Worm (Caenorhabditis elegans) whole organism, L2 larva: ENCODE data around the gene T14G12.11.
A peak's percentile ranks its signal among the peaks of the same experiment; 100 is the strongest.

Experiments
- C34F6.9 ChIP-seq: fragments of 150-350 bp; optimal IDR thresholded peaks from 2 replicates; lab custom pipeline; 2014; ENCODE audit warnings: missing biosample characterization, missing genetic modification characterization
- F13H6.1 ChIP-seq: sonication (generic microtip); optimal IDR thresholded peaks from 2 replicates; lab custom pipeline; 2016; ENCODE audit warnings: missing genetic modification characterization, missing compliant biosample characterization
- Y55F3AM.14 ChIP-seq: fragments of 200-800 bp; sonication (Bioruptor generic); optimal IDR thresholded peaks from 2 replicates; lab custom pipeline; 2018; ENCODE audit warnings: mild to moderate bottlenecking, missing genetic modification characterization, missing compliant biosample characterization
- ZK546.5 ChIP-seq: sonication (generic microtip); optimal IDR thresholded peaks from 2 replicates; lab custom pipeline; 2017; ENCODE audit warnings: missing biosample characterization, missing genetic modification characterization
- alr-1 ChIP-seq: fragments of 150-350 bp; optimal IDR thresholded peaks from 2 replicates; lab custom pipeline; 2014; ENCODE audit warnings: missing biosample characterization, missing genetic modification characterization
- aly-2 ChIP-seq: fragments of 150-350 bp; optimal IDR thresholded peaks from 2 replicates; lab custom pipeline; 2014; ENCODE audit warnings: missing biosample characterization, missing genetic modification characterization
- ama-1 ChIP-seq: fragments of 150-350 bp; optimal IDR thresholded peaks from 2 replicates; lab custom pipeline; 2018; ENCODE audit warnings: inconsistent platforms
- ceh-82 ChIP-seq: fragments of 150-350 bp; optimal IDR thresholded peaks from 2 replicates; lab custom pipeline; 2014; ENCODE audit warnings: missing biosample characterization, missing genetic modification characterization
- crh-2 ChIP-seq: sonication (generic microtip); optimal IDR thresholded peaks from 2 replicates; lab custom pipeline; 2017; ENCODE audit warnings: missing biosample characterization, missing genetic modification characterization
- dmd-4 ChIP-seq: sonication (generic microtip); optimal IDR thresholded peaks from 2 replicates; lab custom pipeline; 2017; ENCODE audit warnings: missing biosample characterization, missing genetic modification characterization
- elt-1 ChIP-seq: fragments of 150-350 bp; optimal IDR thresholded peaks from 2 replicates; lab custom pipeline; 2014; ENCODE audit warnings: missing biosample characterization, missing genetic modification characterization
- elt-3 ChIP-seq: sonication (generic microtip); optimal IDR thresholded peaks from 2 replicates; lab custom pipeline; 2017; ENCODE audit warnings: missing biosample characterization, missing genetic modification characterization
- fos-1 ChIP-seq: fragments of 150-350 bp; optimal IDR thresholded peaks from 2 replicates; lab custom pipeline; 2014; ENCODE audit warnings: missing biosample characterization, missing genetic modification characterization
- gmeb-1 ChIP-seq: fragments of 150-350 bp; optimal IDR thresholded peaks from 2 replicates; lab custom pipeline; 2014; ENCODE audit warnings: missing biosample characterization, missing genetic modification characterization
- lin-13 ChIP-seq: fragments of 150-350 bp; optimal IDR thresholded peaks from 2 replicates; lab custom pipeline; 2014; ENCODE audit warnings: missing biosample characterization, missing genetic modification reagents, missing genetic modification characterization
- lin-39 ChIP-seq: fragments of 150-350 bp; optimal IDR thresholded peaks from 2 replicates; lab custom pipeline; 2014; ENCODE audit warnings: missing biosample characterization, missing genetic modification reagents, missing genetic modification characterization
- lsy-2 ChIP-seq, 2 experiments: fragments of 150-350 bp in 1 of 2; sonication (generic microtip) in 1 of 2; optimal IDR thresholded peaks; 2 replicates each; lab custom pipeline; 2014 to 2017; ENCODE audit warnings: missing biosample characterization in 2 of 2, missing genetic modification characterization in 2 of 2
- mab-5 ChIP-seq: fragments of 150-350 bp; optimal IDR thresholded peaks from 2 replicates; lab custom pipeline; 2014; ENCODE audit warnings: missing biosample characterization, missing genetic modification characterization
- mbf-1 ChIP-seq: sonication (generic microtip); optimal IDR thresholded peaks from 2 replicates; lab custom pipeline; 2017; ENCODE audit warnings: missing biosample characterization, missing genetic modification characterization
- mdl-1 ChIP-seq, 2 experiments: fragments of 150-350 bp in 1 of 2; sonication (generic microtip) in 1 of 2; optimal IDR thresholded peaks; 2 replicates each; lab custom pipeline; 2017; ENCODE audit warnings: missing biosample characterization in 2 of 2, missing genetic modification characterization in 2 of 2
- nhr-10 ChIP-seq: sonication (generic microtip); optimal IDR thresholded peaks from 2 replicates; lab custom pipeline; 2017; ENCODE audit warnings: missing biosample characterization, missing genetic modification characterization
- nhr-11 ChIP-seq: fragments of 150-350 bp; optimal IDR thresholded peaks from 2 replicates; lab custom pipeline; 2014; ENCODE audit warnings: missing biosample characterization, missing genetic modification characterization
- nhr-12 ChIP-seq: fragments of 150-350 bp; optimal IDR thresholded peaks from 2 replicates; lab custom pipeline; 2014; ENCODE audit warnings: missing biosample characterization, missing genetic modification characterization
- nhr-129 ChIP-seq: fragments of 150-350 bp; optimal IDR thresholded peaks from 2 replicates; lab custom pipeline; 2014; ENCODE audit warnings: missing biosample characterization, missing genetic modification characterization
- nhr-21 ChIP-seq: fragments of 150-350 bp; optimal IDR thresholded peaks from 2 replicates; lab custom pipeline; 2014; ENCODE audit warnings: missing biosample characterization, missing genetic modification characterization
- nhr-23 ChIP-seq: fragments of 150-350 bp; optimal IDR thresholded peaks from 2 replicates; lab custom pipeline; 2014; ENCODE audit warnings: missing biosample characterization, missing genetic modification reagents, missing genetic modification characterization
- nhr-25 ChIP-seq: fragments of 150-350 bp; sonication (generic microtip); optimal IDR thresholded peaks from 3 replicates; lab custom pipeline; 2014; ENCODE audit warnings: missing biosample characterization, missing genetic modification characterization
- nhr-6 ChIP-seq: fragments of 150-350 bp; optimal IDR thresholded peaks from 2 replicates; lab custom pipeline; 2014; ENCODE audit warnings: missing biosample characterization, missing genetic modification characterization
- peb-1 ChIP-seq: fragments of 150-350 bp; optimal IDR thresholded peaks from 2 replicates; lab custom pipeline; 2014; ENCODE audit warnings: missing biosample characterization, missing genetic modification characterization
- skn-1 ChIP-seq: sonication (generic microtip); optimal IDR thresholded peaks from 2 replicates; lab custom pipeline; 2017; ENCODE audit warnings: missing biosample characterization, missing genetic modification characterization
- sma-3 ChIP-seq: sonication (generic microtip); optimal IDR thresholded peaks from 2 replicates; lab custom pipeline; 2016; ENCODE audit warnings: missing genetic modification reagents, missing genetic modification characterization, missing compliant biosample characterization
- snpc-4 ChIP-seq: fragments of 150-350 bp; optimal IDR thresholded peaks from 2 replicates; lab custom pipeline; 2014; ENCODE audit warnings: missing biosample characterization, missing genetic modification characterization
- unc-39 ChIP-seq: fragments of 150-350 bp; optimal IDR thresholded peaks from 2 replicates; lab custom pipeline; 2014; ENCODE audit warnings: missing biosample characterization, missing genetic modification characterization
- unc-62 ChIP-seq: fragments of 150-350 bp; optimal IDR thresholded peaks from 2 replicates; lab custom pipeline; 2014; ENCODE audit warnings: missing biosample characterization, missing genetic modification reagents, missing genetic modification characterization
- zag-1 ChIP-seq: fragments of 150-350 bp; optimal IDR thresholded peaks from 2 replicates; lab custom pipeline; 2014; ENCODE audit warnings: missing biosample characterization, missing genetic modification characterization
- ztf-1 ChIP-seq: fragments of 200-800 bp; sonication (Bioruptor generic); conservative IDR thresholded peaks from 2 replicates; pipeline ENCODE4 v1.3.6; 2022; ENCODE audit warnings: missing genetic modification characterization, missing compliant biosample characterization
- ztf-11 ChIP-seq: sonication (generic microtip); optimal IDR thresholded peaks from 2 replicates; lab custom pipeline; 2017; ENCODE audit warnings: missing biosample characterization, missing genetic modification characterization
- ztf-4 ChIP-seq: fragments of 150-350 bp; optimal IDR thresholded peaks from 2 replicates; lab custom pipeline; 2014; ENCODE audit warnings: missing biosample characterization, missing genetic modification characterization

Gene T14G12.11

DNA sequence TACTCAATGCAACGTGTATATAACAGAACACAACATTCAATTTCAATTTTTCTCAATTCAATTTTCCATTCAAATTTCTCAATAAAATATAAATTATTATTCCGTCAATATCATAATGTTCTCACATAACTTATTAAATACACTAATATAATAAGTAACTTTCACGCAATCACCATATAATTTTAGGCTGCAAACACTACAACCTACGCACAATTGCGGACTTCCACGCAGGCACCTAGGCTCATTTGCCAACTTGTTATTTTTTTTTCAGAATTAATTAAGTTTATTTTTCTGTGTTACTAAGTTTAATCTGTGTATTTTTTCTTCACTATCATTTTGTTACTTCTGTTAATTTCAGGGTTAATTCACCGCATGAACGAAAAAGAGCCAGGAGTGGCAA is 10.1 kb upstream of the T14G12.11 start, which contains the start of gene F47B7.2 (continued):
- TF ChIP-seq Y55F3AM.14 (no peak), mdl-1 (tag; optimal IDR thresholded peaks at IDR 0.05; lab: Kevin White, UChicago) (no peak), peb-1 (no peak), C34F6.9 (tag; lab: Kevin White, UChicago) (peak; percentile 57), alr-1 (no peak), nhr-129 (no peak), nhr-25 (no peak), gmeb-1 (tag; lab: Kevin White, UChicago) (peak; percentile 38), ama-1 (lab: Kevin White, UChicago) (no peak), crh-2 (peak; percentile 17), ceh-82 (tag; lab: Kevin White, UChicago) (no peak), fos-1 (tag; lab: Kevin White, UChicago) (peak; percentile 13), unc-39 (tag; lab: Kevin White, UChicago) (no peak), elt-1 (tag; lab: Kevin White, UChicago) (no peak), nhr-6 (tag; lab: Kevin White, UChicago) (no peak), nhr-23 (tag; lab: Kevin White, UChicago) (no peak), unc-62 (GFP tag; lab: Kevin White, UChicago) (no peak), F13H6.1 (tag; lab: Kevin White, UChicago) (no peak)

DNA sequence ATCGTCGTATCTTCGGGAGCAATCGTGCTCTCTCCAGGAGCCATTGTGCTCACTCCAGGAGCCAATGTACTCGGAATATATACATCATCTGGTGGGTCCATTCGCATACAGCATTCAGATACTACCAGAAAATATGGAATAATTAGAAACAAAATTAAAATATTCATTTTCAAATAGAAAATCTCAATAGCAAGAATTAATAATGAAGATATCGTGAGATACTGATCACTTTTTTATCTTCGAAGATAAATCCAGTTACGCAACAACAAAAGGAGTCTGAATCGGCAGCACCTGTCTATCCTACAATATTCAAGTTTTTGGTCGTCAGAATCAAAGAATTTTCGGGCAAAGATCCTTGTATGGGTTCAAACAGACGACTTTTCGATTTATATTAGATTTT is 6.4 kb upstream of the T14G12.11 start, which contains the start of gene F47B7.5:
F47B7.5 (minus strand) TSS at position 101 of the 400 bp plus-strand sequence.
- TF ChIP-seq skn-1 (tag; lab: Kevin White, UChicago): no peak
- no peak for TF ChIP-seq nhr-10 (tag; lab: Kevin White, UChicago)
- TF ChIP-seq lin-39 (tag; lab: Kevin White, UChicago): no peak
- no peak for TF ChIP-seq crh-2
- no peak for TF ChIP-seq ama-1 (lab: Kevin White, UChicago)
- TF ChIP-seq nhr-129: no peak
- TF ChIP-seq mbf-1 (tag; lab: Kevin White, UChicago): no peak
- TF ChIP-seq F13H6.1 (tag; lab: Kevin White, UChicago): no peak
- TF ChIP-seq ztf-1: no peak
- TF ChIP-seq ceh-82 (tag; lab: Kevin White, UChicago): no peak
- no peak for TF ChIP-seq ztf-11 (tag; lab: Kevin White, UChicago)
- no peak for TF ChIP-seq lin-13 (GFP tag; lab: Kevin White, UChicago)
- no peak for TF ChIP-seq unc-62 (GFP tag; lab: Kevin White, UChicago)
- TF ChIP-seq alr-1: no peak
- TF ChIP-seq nhr-12 (tag; lab: Kevin White, UChicago): no peak
- TF ChIP-seq mab-5: no peak
- TF ChIP-seq gmeb-1 (tag; lab: Kevin White, UChicago): no peak
- no peak for TF ChIP-seq C34F6.9 (tag; lab: Kevin White, UChicago)
- no peak for TF ChIP-seq sma-3 (GFP tag; lab: Kevin White, UChicago)

DNA sequence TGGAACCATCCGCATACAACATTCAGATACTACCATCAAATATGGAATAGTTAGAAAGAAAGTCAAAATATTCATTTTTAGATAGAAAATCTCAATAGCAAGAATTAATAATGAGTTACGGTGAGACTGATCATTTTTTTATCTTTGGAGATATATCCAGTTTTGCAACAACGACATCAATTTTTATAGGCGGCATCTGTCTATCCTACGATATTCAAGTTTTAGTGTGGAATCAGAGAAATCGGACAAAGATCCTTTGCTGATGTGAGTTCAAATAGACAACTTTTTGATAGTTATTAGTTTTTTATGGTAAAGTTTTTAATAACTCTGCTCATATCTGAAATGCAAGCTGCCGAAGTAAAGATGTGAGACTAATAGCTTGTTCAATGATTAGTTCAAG is 4.2 kb upstream of the T14G12.11 start, which contains the start of gene F47B7.4:
F47B7.4 (minus strand) TSS at position 101 of the 400 bp plus-strand sequence.
- TF ChIP-seq peb-1 (no peak), zag-1 (tag; lab: Kevin White, UChicago) (no peak), unc-62 (GFP tag; lab: Kevin White, UChicago) (no peak), fos-1 (tag; lab: Kevin White, UChicago) (no peak), nhr-11 (tag; lab: Kevin White, UChicago) (no peak), lsy-2 (tag; optimal IDR thresholded peaks at IDR 0.05; lab: Kevin White, UChicago) (no peak), unc-39 (tag; lab: Kevin White, UChicago) (no peak), alr-1 (no peak), snpc-4 (tag; lab: Kevin White, UChicago) (no peak), mbf-1 (tag; lab: Kevin White, UChicago) (no peak), nhr-129 (no peak), lin-13 (GFP tag; lab: Kevin White, UChicago) (no peak), elt-3 (tag; lab: Kevin White, UChicago) (no peak), crh-2 (no peak)

DNA sequence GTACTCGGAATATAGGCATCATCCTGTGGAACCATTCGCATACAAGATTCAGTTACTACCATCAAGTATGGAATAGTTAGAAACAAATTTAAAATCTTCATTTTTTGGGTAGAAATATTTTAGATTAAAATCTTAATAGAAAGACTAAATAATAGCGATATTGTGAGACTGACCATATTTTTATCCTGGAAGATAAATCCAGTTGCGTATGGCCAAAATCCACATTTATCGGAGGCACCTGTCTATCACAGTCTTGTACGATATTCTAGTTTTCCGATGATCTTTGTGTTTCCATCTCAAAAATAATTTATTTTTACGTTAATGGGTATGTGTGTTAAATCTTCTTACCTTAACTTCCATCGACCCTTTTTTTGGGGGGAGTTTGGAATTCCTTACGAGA is 1.9 kb upstream of the T14G12.11 start, which contains the start of gene F47B7.3:
F47B7.3 (minus strand) TSS at position 101 of the 400 bp plus-strand sequence.
- TF ChIP-seq gmeb-1 (tag; lab: Kevin White, UChicago) (no peak), ZK546.5 (tag; lab: Kevin White, UChicago) (no peak), C34F6.9 (tag; lab: Kevin White, UChicago) (no peak), ztf-11 (tag; lab: Kevin White, UChicago) (no peak), mdl-1 (tag; optimal IDR thresholded peaks at IDR 0.05; lab: Kevin White, UChicago) (no peak), ztf-4 (no peak), nhr-10 (tag; lab: Kevin White, UChicago) (no peak), dmd-4 (tag; lab: Kevin White, UChicago) (no peak), ama-1 (lab: Kevin White, UChicago) (no peak), fos-1 (tag; lab: Kevin White, UChicago) (no peak), ztf-1 (no peak), Y55F3AM.14 (no peak), nhr-11 (tag; lab: Kevin White, UChicago) (no peak), nhr-21 (tag; lab: Kevin White, UChicago) (no peak), aly-2 (tag; lab: Kevin White, UChicago) (no peak)
